Worm (Caenorhabditis elegans) whole organism, L4 larva: Measurements from ENCODE around the gene C35A5.8.

Source experiments
- F44E2.7 ChIP-seq: fragments of 200-800 bp; sonication (Bioruptor generic); IDR thresholded peaks from 2 replicates; pipeline ENCODE4 v2.1.2; 2022; ENCODE audit warnings: missing genetic modification characterization, missing compliant biosample characterization
- F49E8.2 ChIP-seq: sonication (generic microtip); optimal IDR thresholded peaks from 2 replicates; lab custom pipeline; 2016; ENCODE audit warnings: missing compliant biosample characterization, mild to moderate bottlenecking, missing genetic modification characterization, borderline replicate concordance
- T20F7.1 ChIP-seq: fragments of 200-800 bp; sonication (Bioruptor generic); optimal IDR thresholded peaks from 2 replicates; lab custom pipeline; 2018; ENCODE audit warnings: mild to moderate bottlenecking, missing genetic modification characterization, missing compliant biosample characterization
- Y105C5A.15 ChIP-seq: fragments of 200-800 bp; sonication (Bioruptor generic); IDR thresholded peaks from 2 replicates; pipeline ENCODE4 v1.3.6; 2022; ENCODE audit warnings: missing genetic modification characterization, missing compliant biosample characterization
- Y48G9A.11 ChIP-seq: fragments of 200-800 bp; sonication (Bioruptor generic); IDR thresholded peaks from 2 replicates; pipeline ENCODE4 v1.3.6; 2022; ENCODE audit warnings: missing genetic modification reagents, missing genetic modification characterization, missing compliant biosample characterization
- ZK337.2 ChIP-seq: fragments of 200-800 bp; sonication (Bioruptor generic); IDR thresholded peaks from 2 replicates; pipeline ENCODE4 v1.3.6; 2022; ENCODE audit warnings: missing genetic modification reagents, missing genetic modification characterization, missing compliant biosample characterization
- attf-4 ChIP-seq: sonication (generic microtip); optimal IDR thresholded peaks from 3 replicates; lab custom pipeline; 2017; ENCODE audit warnings: missing biosample characterization, missing genetic modification characterization
- ceh-20 ChIP-seq: fragments of 200-800 bp; sonication (Bioruptor generic); IDR thresholded peaks from 2 replicates; pipeline ENCODE4 v1.3.6; 2022; ENCODE audit warnings: missing genetic modification reagents, missing genetic modification characterization, missing compliant biosample characterization
- ceh-32 ChIP-seq: sonication (generic microtip); optimal IDR thresholded peaks from 2 replicates; lab custom pipeline; 2016; ENCODE audit warnings: mild to moderate bottlenecking, missing genetic modification characterization, missing compliant biosample characterization; ENCODE audit not compliant: poor library complexity
- ceh-62 ChIP-seq: sonication (generic microtip); optimal IDR thresholded peaks from 2 replicates; lab custom pipeline; 2017; ENCODE audit warnings: missing biosample characterization, missing genetic modification characterization
- ceh-82 ChIP-seq: sonication (generic microtip); optimal IDR thresholded peaks from 2 replicates; lab custom pipeline; 2017; ENCODE audit warnings: missing biosample characterization, missing genetic modification characterization
- cey-2 ChIP-seq: sonication (generic microtip); optimal IDR thresholded peaks from 3 replicates; lab custom pipeline; 2017; ENCODE audit warnings: missing genetic modification characterization, mild to moderate bottlenecking, missing compliant biosample characterization, antibody characterized with exemption, borderline replicate concordance; ENCODE audit not compliant: insufficient read depth
- ctbp-1 ChIP-seq: fragments of 200-800 bp; sonication (Bioruptor generic); IDR thresholded peaks from 2 replicates; pipeline ENCODE4 v1.3.6; 2022; ENCODE audit warnings: missing genetic modification reagents, missing genetic modification characterization, missing compliant biosample characterization
- daf-12 ChIP-seq: fragments of 150-350 bp; optimal IDR thresholded peaks from 2 replicates; lab custom pipeline; 2014; ENCODE audit warnings: missing biosample characterization, missing genetic modification reagents, missing genetic modification characterization
- daf-16 ChIP-seq, 3 experiments: sonication (generic microtip); optimal IDR thresholded peaks; 2 replicates each; lab custom pipeline; 2016 to 2017; ENCODE audit warnings: missing genetic modification characterization in 3 of 3, missing genetic modification reagents in 3 of 3, mild to moderate bottlenecking in 2 of 3, missing compliant biosample characterization in 2 of 3, missing biosample characterization in 1 of 3, moderate library complexity in 1 of 3
- daf-19 ChIP-seq: fragments of 200-800 bp; sonication (Bioruptor generic); conservative IDR thresholded peaks from 2 replicates; pipeline ENCODE4 v1.3.6; 2022; ENCODE audit warnings: missing genetic modification characterization, missing compliant biosample characterization
- dmd-9 ChIP-seq: fragments of 200-800 bp; sonication (Bioruptor generic); IDR thresholded peaks from 2 replicates; pipeline ENCODE4 v1.3.6; 2022; ENCODE audit warnings: missing genetic modification reagents, missing genetic modification characterization, missing compliant biosample characterization
- dpl-1 ChIP-seq: fragments of 150-350 bp; optimal IDR thresholded peaks from 2 replicates; lab custom pipeline; 2014; ENCODE audit warnings: missing biosample characterization, missing genetic modification reagents, missing genetic modification characterization
- duxl-1 ChIP-seq: sonication (generic microtip); optimal IDR thresholded peaks from 2 replicates; lab custom pipeline; 2016; ENCODE audit warnings: mild to moderate bottlenecking, missing genetic modification characterization, moderate library complexity, missing compliant biosample characterization; ENCODE audit not compliant: poor library complexity
- fkh-10 ChIP-seq: fragments of 150-350 bp; optimal IDR thresholded peaks from 2 replicates; lab custom pipeline; 2014; ENCODE audit warnings: missing biosample characterization, missing genetic modification reagents, missing genetic modification characterization
- fos-1 ChIP-seq: fragments of 150-350 bp; optimal IDR thresholded peaks from 2 replicates; lab custom pipeline; 2014; ENCODE audit warnings: missing biosample characterization, missing genetic modification characterization
- hif-1 ChIP-seq, 2 experiments: sonication (generic microtip); optimal IDR thresholded peaks; 2 replicates each; lab custom pipeline; 2016 to 2017; ENCODE audit warnings: missing compliant biosample characterization in 2 of 2, missing genetic modification characterization in 2 of 2, missing genetic modification reagents in 2 of 2, missing genotype in 2 of 2, mild to moderate bottlenecking in 1 of 2
- hlh-11 ChIP-seq: fragments of 200-800 bp; sonication (Bioruptor generic); optimal IDR thresholded peaks from 2 replicates; lab custom pipeline; 2018; ENCODE audit warnings: mild to moderate bottlenecking, missing genetic modification characterization, missing compliant biosample characterization
- hlh-30 ChIP-seq: sonication (generic microtip); optimal IDR thresholded peaks from 2 replicates; lab custom pipeline; 2017; ENCODE audit warnings: antibody characterized with exemption, mild to moderate bottlenecking, missing genetic modification characterization, missing compliant biosample characterization; ENCODE audit not compliant: insufficient read depth
- hmg-1.1 ChIP-seq: fragments of 200-800 bp; sonication (Bioruptor generic); IDR thresholded peaks from 2 replicates; pipeline ENCODE4 v1.3.6; 2022; ENCODE audit warnings: missing genetic modification reagents, missing genetic modification characterization, missing compliant biosample characterization
- lin-13 ChIP-seq: fragments of 150-350 bp; optimal IDR thresholded peaks from 2 replicates; lab custom pipeline; 2014; ENCODE audit warnings: missing biosample characterization, missing genetic modification reagents, missing genetic modification characterization
- lin-38 ChIP-seq: fragments of 200-800 bp; sonication (Bioruptor generic); IDR thresholded peaks from 2 replicates; pipeline ENCODE4 v1.3.6; 2022; ENCODE audit warnings: missing genetic modification reagents, missing genetic modification characterization, missing compliant biosample characterization
- lir-3 ChIP-seq: sonication (generic microtip); optimal IDR thresholded peaks from 2 replicates; lab custom pipeline; 2016; ENCODE audit warnings: mild to moderate bottlenecking, missing genetic modification characterization, missing compliant biosample characterization
- mes-2 ChIP-seq: sonication (generic microtip); optimal IDR thresholded peaks from 2 replicates; lab custom pipeline; 2016; ENCODE audit warnings: missing genotype, mild to moderate bottlenecking, missing genetic modification characterization, missing compliant biosample characterization; ENCODE audit not compliant: poor library complexity, severe bottlenecking
- mxl-2 ChIP-seq: fragments of 200-800 bp; sonication (Bioruptor generic); conservative IDR thresholded peaks from 2 replicates; pipeline ENCODE4 v1.3.6; 2022; ENCODE audit warnings: missing genetic modification reagents, missing genetic modification characterization, missing compliant biosample characterization
- mxl-3 ChIP-seq: fragments of 200-800 bp; sonication (Bioruptor generic); optimal IDR thresholded peaks from 2 replicates; lab custom pipeline; 2018; ENCODE audit warnings: mild to moderate bottlenecking, missing genetic modification characterization, missing compliant biosample characterization
- nhr-10 ChIP-seq: fragments of 150-350 bp; optimal IDR thresholded peaks from 2 replicates; lab custom pipeline; 2014; ENCODE audit warnings: missing biosample characterization, missing genetic modification characterization
- nhr-11 ChIP-seq: fragments of 150-350 bp; optimal IDR thresholded peaks from 2 replicates; lab custom pipeline; 2014; ENCODE audit warnings: missing biosample characterization, missing genetic modification characterization
- nhr-111 ChIP-seq: fragments of 200-800 bp; sonication (Bioruptor generic); optimal IDR thresholded peaks from 2 replicates; lab custom pipeline; 2018; ENCODE audit warnings: mild to moderate bottlenecking, missing genetic modification characterization, missing compliant biosample characterization
- nhr-25 ChIP-seq: sonication (generic microtip); optimal IDR thresholded peaks from 2 replicates; lab custom pipeline; 2017; ENCODE audit warnings: missing genetic modification characterization, mild to moderate bottlenecking, missing compliant biosample characterization, antibody characterized with exemption, moderate library complexity, borderline replicate concordance; ENCODE audit not compliant: insufficient read depth
- nhr-28 ChIP-seq: fragments of 150-350 bp; optimal IDR thresholded peaks from 2 replicates; lab custom pipeline; 2014; ENCODE audit warnings: missing biosample characterization, missing genetic modification characterization
- nhr-41 ChIP-seq: fragments of 200-800 bp; sonication (Bioruptor generic); IDR thresholded peaks from 2 replicates; pipeline ENCODE4 v1.3.6; 2022; ENCODE audit warnings: missing genetic modification reagents, missing genetic modification characterization, missing compliant biosample characterization
- nhr-42 ChIP-seq: fragments of 200-800 bp; sonication (Bioruptor generic); IDR thresholded peaks from 2 replicates; pipeline ENCODE4 v1.3.6; 2022; ENCODE audit warnings: missing genetic modification characterization, missing compliant biosample characterization
- pqm-1 ChIP-seq: sonication (generic microtip); optimal IDR thresholded peaks from 2 replicates; lab custom pipeline; 2017; ENCODE audit warnings: missing biosample characterization, missing genetic modification characterization
- set-16 ChIP-seq: fragments of 200-800 bp; sonication (Bioruptor generic); IDR thresholded peaks from 2 replicates; pipeline ENCODE4 v1.3.6; 2022; ENCODE audit warnings: missing genetic modification reagents, missing genetic modification characterization, missing compliant biosample characterization
- skn-1 ChIP-seq: fragments of 150-350 bp; optimal IDR thresholded peaks from 2 replicates; lab custom pipeline; 2014; ENCODE audit warnings: missing biosample characterization, missing genetic modification characterization
- snpc-4 ChIP-seq: fragments of 150-350 bp; optimal IDR thresholded peaks from 2 replicates; lab custom pipeline; 2014; ENCODE audit warnings: missing biosample characterization, missing genetic modification characterization
- spr-1 ChIP-seq: sonication (generic microtip); optimal IDR thresholded peaks from 2 replicates; lab custom pipeline; 2016; ENCODE audit warnings: mild to moderate bottlenecking, missing genetic modification characterization, missing compliant biosample characterization
- tag-97 ChIP-seq: fragments of 200-800 bp; sonication (Bioruptor generic); IDR thresholded peaks from 2 replicates; pipeline ENCODE4 v1.3.6; 2022; ENCODE audit warnings: missing genetic modification characterization, missing compliant biosample characterization
- tra-1 ChIP-seq: fragments of 200-800 bp; sonication (Bioruptor generic); IDR thresholded peaks from 2 replicates; pipeline ENCODE4 v1.3.6; 2022; ENCODE audit warnings: missing genetic modification reagents, missing genetic modification characterization, missing compliant biosample characterization
- unc-130 ChIP-seq: sonication (generic microtip); optimal IDR thresholded peaks from 2 replicates; lab custom pipeline; 2016; ENCODE audit warnings: missing genetic modification reagents, missing genetic modification characterization, missing compliant biosample characterization
- vab-7 ChIP-seq: fragments of 200-800 bp; sonication (Bioruptor generic); IDR thresholded peaks from 2 replicates; pipeline ENCODE4 v1.3.6; 2022; ENCODE audit warnings: missing genetic modification reagents, missing genetic modification characterization, missing compliant biosample characterization
- zag-1 ChIP-seq: fragments of 150-350 bp; optimal IDR thresholded peaks from 2 replicates; lab custom pipeline; 2014; ENCODE audit warnings: missing biosample characterization, missing genetic modification characterization
- zfp-2 ChIP-seq: sonication (generic microtip); optimal IDR thresholded peaks from 2 replicates; lab custom pipeline; 2016; ENCODE audit warnings: mild to moderate bottlenecking, missing genetic modification characterization, missing compliant biosample characterization
- ztf-11 ChIP-seq: fragments of 150-350 bp; optimal IDR thresholded peaks from 2 replicates; lab custom pipeline; 2014; ENCODE audit warnings: missing biosample characterization, missing genetic modification characterization

The C35A5.8 gene

DNA sequence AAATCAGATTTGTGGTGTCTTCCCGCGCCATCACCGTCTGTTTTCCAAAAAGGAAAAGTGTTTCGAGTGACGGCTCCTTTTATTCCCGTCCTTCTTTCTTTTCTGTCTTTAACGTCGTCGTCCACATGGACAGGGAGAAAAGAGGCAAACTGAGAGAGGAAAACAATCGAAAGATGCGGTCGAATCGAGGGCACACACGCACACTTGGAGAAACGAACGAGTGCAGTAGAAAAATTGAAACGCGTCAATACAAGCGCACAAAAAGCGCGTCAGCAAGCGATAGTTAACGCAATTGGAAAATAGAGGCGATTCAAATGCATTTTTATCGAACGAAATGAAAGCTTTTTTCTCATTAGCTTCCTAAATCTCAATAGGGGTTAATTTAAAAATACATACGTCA is 11.1 kb upstream of the C35A5.8 start (continued):
- TF ChIP-seq lir-3 (tag; lab: Kevin White, UChicago) = no peak
- peak; percentile 96 for TF ChIP-seq dpl-1 (GFP tag; lab: Kevin White, UChicago)
- TF ChIP-seq hlh-30 (tag; lab: Kevin White, UChicago) = peak; percentile 87
- TF ChIP-seq daf-12 (tag; lab: Kevin White, UChicago) = no peak
- no peak for TF ChIP-seq Y105C5A.15
- TF ChIP-seq ZK337.2 = no peak
- TF ChIP-seq nhr-11 (tag; lab: Kevin White, UChicago) = peak; percentile 94
- TF ChIP-seq set-16 (GFP tag; lab: Robert Waterston, UW) = no peak
- no peak for TF ChIP-seq ztf-11 (tag; lab: Kevin White, UChicago)
- no peak for TF ChIP-seq ceh-32 (tag; lab: Kevin White, UChicago)
- TF ChIP-seq ceh-62 (tag; lab: Kevin White, UChicago) = no peak
- no peak for TF ChIP-seq F49E8.2 (tag; lab: Kevin White, UChicago)
- peak; percentile 94 for TF ChIP-seq mxl-3 (GFP tag; lab: Kevin White, UChicago)
- TF ChIP-seq hlh-11 (tag; lab: Kevin White, UChicago) = peak; percentile 89
- peak; percentile 82 for TF ChIP-seq duxl-1 (tag; lab: Kevin White, UChicago)
- TF ChIP-seq zag-1 = no peak
- peak; percentile 75 for TF ChIP-seq ctbp-1
- no peak for TF ChIP-seq fos-1 (tag; lab: Kevin White, UChicago)
- TF ChIP-seq hmg-1.1 (GFP tag; lab: Robert Waterston, UW) = peak; percentile 89
- TF ChIP-seq F44E2.7 = no peak
- no peak for TF ChIP-seq attf-4 (tag; lab: Kevin White, UChicago)
- TF ChIP-seq nhr-42 = peak; percentile 71; the same call in 1 of the 2 replicates
- TF ChIP-seq tag-97 = no peak
- peak; percentile 91 for TF ChIP-seq mes-2 (tag; lab: Kevin White, UChicago)
- peak; percentile 46 for TF ChIP-seq unc-130 (GFP tag; lab: Kevin White, UChicago)
- TF ChIP-seq skn-1 (tag; lab: Kevin White, UChicago) = no peak
- peak; percentile 76 for TF ChIP-seq ceh-20 (GFP tag; lab: Robert Waterston, UW)
- TF ChIP-seq daf-16 (GFP tag; optimal IDR thresholded peaks at IDR 0.05; lab: Kevin White, UChicago) = peak in 1 of 2 experiments; percentile 71
- peak; percentile 66 for TF ChIP-seq daf-16 (tag; optimal IDR thresholded peaks at IDR 0.05; lab: Kevin White, UChicago)
- TF ChIP-seq hif-1 (tag; optimal IDR thresholded peaks at IDR 0.05; lab: Kevin White, UChicago) = peak; percentile 47 to 81
- no peak for TF ChIP-seq nhr-10 (tag; lab: Kevin White, UChicago)
- TF ChIP-seq nhr-41 = no peak
- TF ChIP-seq fkh-10 (GFP tag; lab: Kevin White, UChicago) = peak; percentile 98
- peak; percentile 37; the same call in 1 of the 2 replicates for TF ChIP-seq vab-7
- TF ChIP-seq pqm-1 = no peak
- no peak for TF ChIP-seq nhr-111 (GFP tag; lab: Kevin White, UChicago)
- TF ChIP-seq nhr-25 (tag; lab: Kevin White, UChicago) = peak; percentile 12
- TF ChIP-seq tra-1 (GFP tag; lab: Robert Waterston, UW) = peak; percentile 64; the same call in 1 of the 2 replicates
- no peak for TF ChIP-seq ceh-82
- no peak; the same call in 1 of the 2 replicates for TF ChIP-seq lin-38 (GFP tag; lab: Robert Waterston, UW)
- TF ChIP-seq Y48G9A.11 (GFP tag; lab: Robert Waterston, UW) = no peak
- peak; percentile 90 for TF ChIP-seq lin-13 (GFP tag; lab: Kevin White, UChicago)
- TF ChIP-seq daf-19 (GFP tag; lab: Robert Waterston, UW) = peak; percentile 86
- TF ChIP-seq mxl-2 (GFP tag; lab: Robert Waterston, UW) = no peak
- TF ChIP-seq snpc-4 (tag; lab: Kevin White, UChicago) = peak; percentile 38
- TF ChIP-seq T20F7.1 (GFP tag; lab: Kevin White, UChicago) = peak; percentile 81
- TF ChIP-seq zfp-2 (tag; lab: Kevin White, UChicago) = peak; percentile 6
- TF ChIP-seq dmd-9 (GFP tag; lab: Robert Waterston, UW) = 0 out of 2 replicates have a peak, but pooled peaks have one; percentile 35
- TF ChIP-seq cey-2 (tag; lab: Kevin White, UChicago) = no peak
- TF ChIP-seq spr-1 = peak; percentile 59
- peak; percentile 90 for TF ChIP-seq nhr-28
